Worm (Caenorhabditis elegans): ENCODE measurements around the gene npp-19.

The npp-19 gene

DNA sequence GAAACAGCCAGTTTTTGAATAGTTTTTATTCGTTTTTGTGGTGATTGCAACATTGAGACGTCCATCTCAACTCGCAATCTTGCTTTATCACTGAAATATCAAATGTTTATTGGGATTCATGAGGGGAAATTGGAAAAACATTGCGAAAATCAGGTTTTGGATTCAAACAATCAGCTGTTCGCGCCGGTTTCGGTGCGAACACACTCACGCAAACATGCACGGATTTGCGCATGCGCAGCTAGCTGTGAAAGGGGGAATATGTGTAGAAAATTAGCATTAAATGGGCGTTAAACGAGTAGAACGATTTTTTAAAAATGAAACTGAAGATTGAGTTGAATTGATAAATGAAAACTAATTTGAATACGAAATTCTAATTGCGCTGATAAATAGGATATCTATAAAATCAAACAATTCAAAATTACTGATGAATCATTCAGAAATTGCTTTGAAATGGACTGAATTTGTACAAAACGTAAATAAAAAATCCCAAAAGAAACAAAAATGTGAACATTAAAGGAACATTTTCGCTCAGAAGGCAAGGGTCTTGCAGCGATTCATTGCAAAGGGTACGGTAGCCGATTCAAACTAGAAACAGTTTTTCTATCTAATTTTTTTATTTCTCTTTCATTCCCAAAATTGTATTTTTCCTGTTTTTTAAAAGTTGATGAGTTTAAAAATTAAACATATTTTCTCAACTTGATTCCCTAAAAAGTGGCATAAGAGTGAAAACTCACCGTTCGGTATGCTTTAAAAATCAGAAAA, 14.9 kb downstream of the npp-19 start, which contains the start of gene ect-2 (continued):
- TF ChIP-seq ama-1 (optimal IDR thresholded peaks at IDR 0.05) (no peak), ama-1 (GFP tag; optimal IDR thresholded peaks at IDR 0.05) (no peak), mes-4 (tag; optimal IDR thresholded peaks at IDR 0.05) (no peak), mcd-1 (GFP tag; IDR thresholded peaks at IDR 0.05) (0 out of 2 replicates have a peak, but pooled peaks have one; percentile 8), ZK185.1 (tag; optimal IDR thresholded peaks at IDR 0.05; ENCODE audit: poor library complexity, severe bottlenecking) (no peak), mel-28 (tag; optimal IDR thresholded peaks at IDR 0.05; ENCODE audit: borderline replicate concordance) (no peak), F57C9.4 (tag; optimal IDR thresholded peaks at IDR 0.05) (no peak), ztf-22 (GFP tag; optimal IDR thresholded peaks at IDR 0.05) (no peak), lin-35 (GFP tag; optimal IDR thresholded peaks at IDR 0.05) (peak in 1 of 3 experiments; percentile 9), let-607 (tag; optimal IDR thresholded peaks at IDR 0.05) (no peak), hmg-1.2 (GFP tag; IDR thresholded peaks at IDR 0.05) (no peak), sdz-38 (tag; optimal IDR thresholded peaks at IDR 0.05) (no peak), mxl-1 (tag; optimal IDR thresholded peaks at IDR 0.05) (no peak), tbx-9 (tag; optimal IDR thresholded peaks at IDR 0.05; ENCODE audit: borderline replicate concordance) (no peak), egl-44 (GFP tag; IDR thresholded peaks at IDR 0.05) (no peak), rpc-1 (optimal IDR thresholded peaks at IDR 0.05) (no peak), rpc-1 (tag; optimal IDR thresholded peaks at IDR 0.05) (no peak), ceh-100 (GFP tag; IDR thresholded peaks at IDR 0.05) (no peak), Y95B8A.8 (GFP tag; IDR thresholded peaks at IDR 0.05) (no peak), egrh-3 (GFP tag; IDR thresholded peaks at IDR 0.05) (no peak), B0261.1 (tag; optimal IDR thresholded peaks at IDR 0.05) (no peak), madf-6 (GFP tag; IDR thresholded peaks at IDR 0.05) (peak; percentile 92), nfya-2 (GFP tag; IDR thresholded peaks at IDR 0.05) (no peak), D2030.7 (GFP tag; IDR thresholded peaks at IDR 0.05) (peak; percentile 60), efl-1 (GFP tag; optimal IDR thresholded peaks at IDR 0.05) (peak; percentile 55), ztf-28 (GFP tag; IDR thresholded peaks at IDR 0.05) (no peak), F39B2.1 (GFP tag; IDR thresholded peaks at IDR 0.05) (no peak), let-526 (GFP tag; IDR thresholded peaks at IDR 0.05) (no peak), madf-3 (GFP tag; IDR thresholded peaks at IDR 0.05) (no peak), C17E4.6 (GFP tag; IDR thresholded peaks at IDR 0.05) (no peak), nhr-179 (tag; optimal IDR thresholded peaks at IDR 0.05) (no peak), egl-18 (GFP tag; IDR thresholded peaks at IDR 0.05) (no peak), ccch-3 (GFP tag; optimal IDR thresholded peaks at IDR 0.05) (no peak), rcor-1 (GFP tag; IDR thresholded peaks at IDR 0.05) (0 out of 2 replicates have a peak, but pooled peaks have one; percentile 14), pbrm-1 (GFP tag; IDR thresholded peaks at IDR 0.05) (no peak), unc-130 (GFP tag; optimal IDR thresholded peaks at IDR 0.05) (no peak), unc-62 (GFP tag; optimal IDR thresholded peaks at IDR 0.05) (no peak), F49E8.2 (tag; optimal IDR thresholded peaks at IDR 0.05; ENCODE audit: insufficient read depth) (peak; percentile 25), ceh-79 (tag; optimal IDR thresholded peaks at IDR 0.05) (no peak), somi-1 (GFP tag; optimal IDR thresholded peaks at IDR 0.05) (no peak), F33H1.4 (GFP tag; IDR thresholded peaks at IDR 0.05) (peak; percentile 90)

All from whole organism, young adult.